Worm (Caenorhabditis elegans) whole organism, mixed stage, embryonic: Measurements from ENCODE around the gene srx-54.

ENCODE experiments used
- ces-1 ChIP-seq: fragments of 150-350 bp; optimal IDR thresholded peaks from 2 replicates; lab custom pipeline; 2014; ENCODE audit warnings: missing biosample characterization, missing genetic modification reagents, missing genetic modification characterization
- mep-1 ChIP-seq: fragments of 150-350 bp; optimal IDR thresholded peaks from 2 replicates; lab custom pipeline; 2017; ENCODE audit warnings: missing biosample characterization, missing genetic modification reagents, missing genetic modification characterization, inconsistent platforms

ce11 chrV:16973338-16973737 is 1.7 kb upstream of the srx-54 start:
- TF ChIP-seq ces-1 (GFP tag; lab: Kevin White, UChicago) (no peak), mep-1 (no peak)
